Worm (Caenorhabditis elegans): ENCODE measurements around the gene nlp-69.

DNA sequence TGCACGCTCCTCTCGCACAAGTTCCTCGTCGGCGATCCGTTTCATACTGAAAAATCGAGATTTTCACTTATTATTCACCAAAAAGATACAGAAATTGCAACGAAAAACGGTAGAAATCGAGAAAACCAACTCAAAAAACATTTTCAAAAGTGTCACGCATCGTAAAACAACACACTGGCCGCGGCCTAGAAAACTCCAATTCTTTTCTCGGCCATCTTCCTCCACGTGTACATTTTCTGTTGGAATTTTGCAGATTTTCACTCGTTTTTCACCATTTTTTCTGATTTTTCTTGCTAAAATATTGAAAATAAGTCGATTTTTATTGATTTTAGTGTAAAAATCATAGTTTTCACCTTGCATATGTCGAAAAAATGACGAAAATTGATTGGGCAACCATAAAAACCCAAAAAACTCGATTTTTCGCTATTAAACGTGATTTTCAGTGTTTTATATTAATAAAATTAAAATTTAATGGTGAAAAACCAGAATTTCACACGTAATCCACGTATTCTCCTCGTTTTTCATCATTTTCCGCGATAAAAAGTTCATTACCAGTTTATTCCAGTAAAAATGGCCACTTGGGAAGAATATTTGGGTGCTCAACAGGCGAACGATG, 4.0 kb downstream of the nlp-69 start, which contains the start of the genes dcs-1 and sec-23:
- no peak for TF ChIP-seq ama-1 (optimal IDR thresholded peaks at IDR 0.05)
- no peak for TF ChIP-seq ceh-82 (tag; optimal IDR thresholded peaks at IDR 0.05)
- peak; percentile 64 for TF ChIP-seq crh-2 (tag; optimal IDR thresholded peaks at IDR 0.05)
- peak in 1 of 2 experiments; percentile 2 for TF ChIP-seq mdl-1 (tag; optimal IDR thresholded peaks at IDR 0.05)
- no peak for TF ChIP-seq ztf-1 (GFP tag; conservative IDR thresholded peaks at IDR 0.05)
- TF ChIP-seq ceh-16 (tag; optimal IDR thresholded peaks at IDR 0.05) = no peak
